Worm (Caenorhabditis elegans) whole organism, L4/young adult: ENCODE results near the gene srbc-30.
"Not testable (repeated sequence)": the region's sequence is repeated elsewhere in the genome, so short reads cannot be mapped to it uniquely, and the experiment has no call there.

Source experiments
- W03F9.2 ChIP-seq: fragments of 150-350 bp; optimal IDR thresholded peaks from 2 replicates; lab custom pipeline; 2014; ENCODE audit warnings: missing biosample characterization, missing genetic modification characterization
- dao-5 ChIP-seq: sonication (generic microtip); optimal IDR thresholded peaks from 2 replicates; lab custom pipeline; 2016; ENCODE audit warnings: missing genotype, missing genetic modification characterization, moderate library complexity, missing compliant biosample characterization
- him-1 ChIP-seq: sonication (generic microtip); optimal IDR thresholded peaks from 2 replicates; lab custom pipeline; 2016; ENCODE audit warnings: missing genotype, missing genetic modification reagents, missing genetic modification characterization, missing compliant biosample characterization

srbc-30 gene

DNA sequence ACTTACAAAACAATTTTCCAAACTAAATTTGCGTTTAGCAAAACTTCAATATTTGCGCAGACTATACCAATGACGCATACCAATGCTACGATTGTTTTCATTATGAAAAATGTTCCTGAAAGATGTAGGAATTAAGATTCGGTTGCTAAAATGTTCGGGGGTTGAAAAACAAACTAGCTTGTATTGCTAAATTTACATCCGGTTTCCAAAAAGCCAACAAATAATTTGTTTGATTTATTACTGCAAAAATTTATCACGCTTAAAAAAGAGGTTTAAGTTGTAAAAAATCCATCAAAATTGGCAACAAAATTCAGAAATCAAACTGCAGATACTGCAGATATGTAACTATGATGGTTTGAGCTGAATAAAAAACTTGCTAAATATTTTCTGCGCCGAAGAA lies at the start of gene srbc-30:
srbc-30 (minus strand) TSS at position 101 of the 400 bp plus-strand sequence.
- TF ChIP-seq W03F9.2 (tag; lab: Kevin White, UChicago): no peak
- TF ChIP-seq him-1 (tag; lab: Kevin White, UChicago): no peak
- no peak for TF ChIP-seq dao-5 (tag; lab: Kevin White, UChicago)

ce11 chrV:3526882-3527281 lies 46.6 kb upstream of the srbc-30 start, which contains the start of gene str-260:
Gene str-260 (plus strand): TSS chrV:3527182.
- TF ChIP-seq W03F9.2 (tag; lab: Kevin White, UChicago) (no peak), dao-5 (tag; lab: Kevin White, UChicago) (no peak), him-1 (tag; lab: Kevin White, UChicago) (no peak)

ce11 chrV:3524970-3525369 lies 44.7 kb upstream of the srbc-30 start, which contains the start of gene T24A6.7:
Gene T24A6.7 (plus strand): TSS chrV:3525270.
- no peak for TF ChIP-seq W03F9.2 (tag; lab: Kevin White, UChicago)
- TF ChIP-seq dao-5 (tag; lab: Kevin White, UChicago): no peak
- TF ChIP-seq him-1 (tag; lab: Kevin White, UChicago): no peak

ce11 chrV:3523262-3523661 lies 43.0 kb upstream of the srbc-30 start, which contains the start of gene irg-1:
Gene irg-1 (plus strand): TSS chrV:3523587.
- TF ChIP-seq W03F9.2 (tag; lab: Kevin White, UChicago) (no peak), him-1 (tag; lab: Kevin White, UChicago) (no peak), dao-5 (tag; lab: Kevin White, UChicago) (no peak)

ce11 chrV:3517889-3518288 lies 37.6 kb upstream of the srbc-30 start, which contains the start of gene str-227:
Gene str-227 (plus strand): TSS chrV:3518189.
- TF ChIP-seq W03F9.2 (tag; lab: Kevin White, UChicago): no peak
- TF ChIP-seq dao-5 (tag; lab: Kevin White, UChicago): no peak
- no peak for TF ChIP-seq him-1 (tag; lab: Kevin White, UChicago)

- TF ChIP-seq W03F9.2 (tag; lab: Kevin White, UChicago): no peak
- no peak for TF ChIP-seq him-1 (tag; lab: Kevin White, UChicago)
- no peak for TF ChIP-seq dao-5 (tag; lab: Kevin White, UChicago)
These were observed 32.1 kb upstream of the srbc-30 start, which contains the start of gene str-226 for ce11 chrV:3512381-3512780. Gene str-226 (plus strand): TSS chrV:3512681.

DNA sequence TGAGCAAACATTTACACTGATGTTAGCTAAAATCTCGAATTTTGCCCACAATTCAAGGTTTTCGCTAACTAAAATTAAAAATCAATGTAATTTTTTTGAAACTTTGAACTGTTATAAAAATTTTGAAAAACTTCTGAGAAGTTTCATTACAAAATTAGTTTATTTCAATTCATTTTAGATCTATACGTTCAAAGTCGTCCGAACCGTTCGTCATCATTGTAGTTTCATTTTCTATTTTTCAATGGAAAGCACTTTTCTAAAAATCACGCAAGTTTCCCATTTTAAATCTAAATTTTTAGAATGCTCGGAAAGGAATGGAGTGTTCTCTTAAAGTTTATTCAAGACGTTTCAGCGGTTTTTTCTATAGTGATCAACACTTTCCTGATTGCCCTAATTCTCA lies 29.6 kb upstream of the srbc-30 start, which contains the start of gene str-228:
str-228 (plus strand) TSS at position 301 of the 400 bp plus-strand sequence.
- TF ChIP-seq him-1 (tag; lab: Kevin White, UChicago) (no peak), dao-5 (tag; lab: Kevin White, UChicago) (no peak), W03F9.2 (tag; lab: Kevin White, UChicago) (no peak)

DNA sequence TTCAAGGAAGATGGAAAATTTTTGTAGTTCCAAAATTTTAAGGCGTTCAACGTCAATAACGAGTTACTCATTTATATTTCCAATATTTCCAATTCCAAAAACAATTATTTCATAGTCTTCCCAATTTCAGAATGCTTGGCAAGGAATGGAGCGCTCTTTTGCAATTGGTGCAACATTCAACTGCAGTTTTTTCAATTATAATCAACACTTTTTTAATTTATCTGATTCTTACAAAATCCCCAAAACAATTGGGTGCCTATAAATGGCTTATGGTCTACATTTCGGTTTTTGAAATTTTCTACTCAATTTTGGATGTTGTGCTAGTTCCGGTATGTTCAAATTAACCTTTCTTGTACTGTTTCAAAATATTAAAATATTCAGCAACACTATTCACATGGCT lies 27.4 kb upstream of the srbc-30 start, which contains the start of gene str-225:
str-225 (plus strand) TSS at position 132 of the 400 bp plus-strand sequence.
- TF ChIP-seq dao-5 (tag; lab: Kevin White, UChicago): no peak
- no peak for TF ChIP-seq him-1 (tag; lab: Kevin White, UChicago)
- no peak for TF ChIP-seq W03F9.2 (tag; lab: Kevin White, UChicago)

ce11 chrV:3506252-3506651 lies 26.0 kb upstream of the srbc-30 start, which contains the start of gene ugt-64:
Gene ugt-64 (minus strand): TSS chrV:3506352.
- not testable (repeated sequence) for TF ChIP-seq him-1, W03F9.2, dao-5 (tag; lab: Kevin White, UChicago)

- TF ChIP-seq him-1 (tag; lab: Kevin White, UChicago) (no peak), dao-5 (tag; lab: Kevin White, UChicago) (no peak), W03F9.2 (tag; lab: Kevin White, UChicago) (no peak)
These were observed 25.5 kb upstream of the srbc-30 start for ce11 chrV:3505745-3506144.

DNA sequence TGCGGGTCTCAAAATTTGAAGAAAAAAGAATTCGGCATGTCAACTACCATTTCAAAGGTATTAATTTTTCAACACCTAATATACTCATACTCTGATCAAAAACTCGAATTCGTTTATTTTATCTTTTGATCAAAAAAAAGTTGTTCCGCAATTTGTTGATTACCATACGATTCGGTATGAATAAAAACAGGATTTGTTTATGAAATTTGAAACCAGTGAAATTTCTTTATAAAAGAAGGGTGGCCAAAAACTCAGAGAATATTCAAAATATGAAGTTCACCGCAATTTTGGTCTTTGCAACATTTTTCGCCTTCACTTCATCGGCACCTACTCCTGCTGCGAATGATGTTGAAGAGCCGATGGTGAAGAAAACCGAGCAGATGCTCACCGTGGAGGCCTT lies 21.8 kb upstream of the srbc-30 start, which contains the start of the genes C07G3.8 and C07G3.10:
C07G3.8 (minus strand) TSS at position 101 of the 400 bp plus-strand sequence.
C07G3.10 (plus strand) TSS at position 270 of the 400 bp plus-strand sequence.
- TF ChIP-seq him-1 (tag; lab: Kevin White, UChicago) (no peak), dao-5 (tag; lab: Kevin White, UChicago) (no peak), W03F9.2 (tag; lab: Kevin White, UChicago) (no peak)

DNA sequence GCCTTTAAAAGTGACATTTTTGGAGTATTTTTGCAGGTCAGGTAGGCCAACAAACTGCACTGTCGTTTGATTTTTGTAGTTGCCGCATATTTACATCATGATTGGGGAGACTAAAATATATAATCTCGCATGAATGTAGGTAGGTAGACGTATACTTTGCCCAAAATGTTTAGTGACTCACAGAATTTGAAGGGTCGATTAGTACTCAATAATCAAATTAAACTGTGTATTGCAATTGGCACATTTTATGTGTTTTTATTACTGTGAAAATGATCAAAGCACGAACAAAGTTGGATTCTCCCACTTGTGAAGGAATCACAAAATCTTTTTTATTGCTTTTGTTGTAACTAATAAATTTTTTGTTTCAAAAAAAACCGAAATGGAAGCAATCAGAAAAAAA lies 16.6 kb upstream of the srbc-30 start, which contains the start of gene C07G3.15:
C07G3.15 (minus strand) TSS at position 101 of the 400 bp plus-strand sequence.
- TF ChIP-seq W03F9.2 (tag; lab: Kevin White, UChicago) (no peak), dao-5 (tag; lab: Kevin White, UChicago) (no peak), him-1 (tag; lab: Kevin White, UChicago) (no peak)

- TF ChIP-seq W03F9.2 (tag; lab: Kevin White, UChicago) (no peak), dao-5 (tag; lab: Kevin White, UChicago) (no peak), him-1 (tag; lab: Kevin White, UChicago) (no peak)
These were observed 10.2 kb upstream of the srbc-30 start, which contains the start of gene srbc-36 for ce11 chrV:3490435-3490834. Gene srbc-36 (minus strand): TSS chrV:3490535.
